Worm (Caenorhabditis elegans) whole organism, late embryonic: ENCODE measurements around the gene Y46G5A.7.

Experiments
- C38D4.7 ChIP-seq: fragments of 200-800 bp; sonication (Bioruptor generic); optimal IDR thresholded peaks from 2 replicates; lab custom pipeline; 2018; ENCODE audit warnings: mild to moderate bottlenecking, missing genetic modification characterization, moderate library complexity, missing compliant biosample characterization
- F13H6.1 ChIP-seq: sonication (generic microtip); optimal IDR thresholded peaks from 2 replicates; lab custom pipeline; 2016; ENCODE audit warnings: missing genetic modification characterization, missing compliant biosample characterization
- T23F11.4 ChIP-seq: fragments of 200-800 bp; sonication (Bioruptor generic); optimal IDR thresholded peaks from 2 replicates; lab custom pipeline; 2018; ENCODE audit warnings: mild to moderate bottlenecking, missing genetic modification characterization, missing compliant biosample characterization
- Y22D7AL.16 ChIP-seq: sonication (generic microtip); optimal IDR thresholded peaks from 2 replicates; lab custom pipeline; 2016; ENCODE audit warnings: missing genetic modification characterization, missing compliant biosample characterization
- ahr-1 ChIP-seq: sonication (generic microtip); optimal IDR thresholded peaks from 2 replicates; lab custom pipeline; 2016; ENCODE audit warnings: missing genetic modification characterization, missing compliant biosample characterization
- ama-1 ChIP-seq: fragments of 150-350 bp; optimal IDR thresholded peaks from 2 replicates; lab custom pipeline; 2014
- ceh-14 ChIP-seq: sonication (generic microtip); optimal IDR thresholded peaks from 2 replicates; lab custom pipeline; 2016; ENCODE audit warnings: missing genotype, missing genetic modification characterization, missing compliant biosample characterization
- ceh-18 ChIP-seq: sonication (generic microtip); optimal IDR thresholded peaks from 2 replicates; lab custom pipeline; 2016; ENCODE audit warnings: missing genetic modification characterization, missing compliant biosample characterization
- ceh-22 ChIP-seq: sonication (generic microtip); optimal IDR thresholded peaks from 2 replicates; lab custom pipeline; 2017; ENCODE audit warnings: missing biosample characterization, missing genetic modification characterization
- ceh-34 ChIP-seq: sonication (generic microtip); optimal IDR thresholded peaks from 2 replicates; lab custom pipeline; 2016; ENCODE audit warnings: mild to moderate bottlenecking, missing genetic modification characterization, missing compliant biosample characterization
- ceh-45 ChIP-seq: fragments of 200-800 bp; sonication (Bioruptor generic); IDR thresholded peaks from 2 replicates; pipeline ENCODE4 v1.3.6; 2022; ENCODE audit warnings: missing genetic modification reagents, missing genetic modification characterization, missing compliant biosample characterization
- ceh-48 ChIP-seq: sonication (generic microtip); optimal IDR thresholded peaks from 2 replicates; lab custom pipeline; 2016; ENCODE audit warnings: missing genetic modification characterization, inconsistent platforms, missing compliant biosample characterization
- ceh-6 ChIP-seq: fragments of 200-800 bp; sonication (Bioruptor generic); optimal IDR thresholded peaks from 2 replicates; lab custom pipeline; 2018; ENCODE audit warnings: mild to moderate bottlenecking, missing genetic modification characterization, missing compliant biosample characterization
- ceh-9 ChIP-seq: sonication (generic microtip); optimal IDR thresholded peaks from 2 replicates; lab custom pipeline; 2016; ENCODE audit warnings: mild to moderate bottlenecking, missing genetic modification characterization, inconsistent platforms, missing compliant biosample characterization
- che-1 ChIP-seq: sonication (generic microtip); optimal IDR thresholded peaks from 2 replicates; lab custom pipeline; 2016; ENCODE audit warnings: mild to moderate bottlenecking, missing genetic modification characterization, missing compliant biosample characterization
- dmd-4 ChIP-seq: sonication (generic microtip); optimal IDR thresholded peaks from 2 replicates; lab custom pipeline; 2016; ENCODE audit warnings: borderline replicate concordance, missing genetic modification characterization, missing compliant biosample characterization
- fkh-6 ChIP-seq: sonication (generic microtip); optimal IDR thresholded peaks from 2 replicates; lab custom pipeline; 2016; ENCODE audit warnings: missing genetic modification characterization, missing compliant biosample characterization
- hlh-15 ChIP-seq: sonication (generic microtip); optimal IDR thresholded peaks from 2 replicates; lab custom pipeline; 2016; ENCODE audit warnings: missing genetic modification characterization, missing compliant biosample characterization
- hlh-6 ChIP-seq: sonication (generic microtip); optimal IDR thresholded peaks from 2 replicates; lab custom pipeline; 2016; ENCODE audit warnings: missing genotype, missing genetic modification characterization, missing compliant biosample characterization
- hlh-8 ChIP-seq: sonication (generic microtip); optimal IDR thresholded peaks from 2 replicates; lab custom pipeline; 2016; ENCODE audit warnings: missing genotype, missing genetic modification characterization, missing compliant biosample characterization
- lim-6 ChIP-seq: sonication (generic microtip); optimal IDR thresholded peaks from 2 replicates; lab custom pipeline; 2016; ENCODE audit warnings: missing genetic modification characterization, missing compliant biosample characterization
- lin-11 ChIP-seq: fragments of 200-800 bp; sonication (Bioruptor generic); optimal IDR thresholded peaks from 2 replicates; lab custom pipeline; 2018; ENCODE audit warnings: mild to moderate bottlenecking, missing genetic modification characterization, missing compliant biosample characterization
- madf-2 ChIP-seq: sonication (generic microtip); optimal IDR thresholded peaks from 2 replicates; lab custom pipeline; 2017; ENCODE audit warnings: missing genetic modification characterization, missing compliant biosample characterization
- nfya-1 ChIP-seq: sonication (generic microtip); optimal IDR thresholded peaks from 2 replicates; lab custom pipeline; 2017; ENCODE audit warnings: missing genetic modification characterization, mild to moderate bottlenecking, missing compliant biosample characterization, antibody characterized with exemption, moderate library complexity
- nhr-11 ChIP-seq: fragments of 150-350 bp; optimal IDR thresholded peaks from 2 replicates; lab custom pipeline; 2014; ENCODE audit warnings: missing biosample characterization, missing genetic modification characterization
- npax-4 ChIP-seq: sonication (generic microtip); optimal IDR thresholded peaks from 2 replicates; lab custom pipeline; 2016; ENCODE audit warnings: missing genetic modification characterization, missing compliant biosample characterization
- pag-3 ChIP-seq: sonication (generic microtip); optimal IDR thresholded peaks from 2 replicates; lab custom pipeline; 2016; ENCODE audit warnings: missing compliant biosample characterization, missing genetic modification characterization, borderline replicate concordance
- pha-2 ChIP-seq: sonication (generic microtip); optimal IDR thresholded peaks from 2 replicates; lab custom pipeline; 2017; ENCODE audit warnings: mild to moderate bottlenecking, missing genetic modification characterization, missing compliant biosample characterization
- rnt-1 ChIP-seq: sonication (generic microtip); optimal IDR thresholded peaks from 2 replicates; lab custom pipeline; 2016; ENCODE audit warnings: missing genetic modification characterization, missing compliant biosample characterization
- sox-2 ChIP-seq: fragments of 200-800 bp; sonication (Bioruptor generic); IDR thresholded peaks from 2 replicates; pipeline ENCODE4 v1.3.6; 2022; ENCODE audit warnings: missing genetic modification reagents, missing genetic modification characterization, missing compliant biosample characterization
- syd-9 ChIP-seq: sonication (generic microtip); optimal IDR thresholded peaks from 2 replicates; lab custom pipeline; 2016; ENCODE audit warnings: mild to moderate bottlenecking, missing genetic modification characterization, moderate library complexity, missing compliant biosample characterization
- tbx-2 ChIP-seq: sonication (generic microtip); optimal IDR thresholded peaks from 2 replicates; lab custom pipeline; 2016; ENCODE audit warnings: missing genetic modification characterization, missing compliant biosample characterization
- unc-3 ChIP-seq, 2 experiments: fragments of 200-800 bp in 1 of 2; sonication (Bioruptor generic) in 1 of 2; sonication (generic microtip) in 1 of 2; conservative IDR thresholded peaks in 1 of 2; optimal IDR thresholded peaks in 1 of 2; 2 replicates each; pipeline versions ENCODE4 v1.3.6 to Lab custom; 2016 to 2022; ENCODE audit warnings: missing compliant biosample characterization in 2 of 2, missing genetic modification characterization in 2 of 2, missing genetic modification reagents in 1 of 2
- unc-42 ChIP-seq: sonication (generic microtip); optimal IDR thresholded peaks from 2 replicates; lab custom pipeline; 2016; ENCODE audit warnings: missing genotype, missing genetic modification characterization, missing compliant biosample characterization
- unc-55 ChIP-seq: sonication (generic microtip); optimal IDR thresholded peaks from 2 replicates; lab custom pipeline; 2017; ENCODE audit warnings: missing biosample characterization, missing genetic modification reagents, missing genetic modification characterization

Y46G5A.7 gene

DNA sequence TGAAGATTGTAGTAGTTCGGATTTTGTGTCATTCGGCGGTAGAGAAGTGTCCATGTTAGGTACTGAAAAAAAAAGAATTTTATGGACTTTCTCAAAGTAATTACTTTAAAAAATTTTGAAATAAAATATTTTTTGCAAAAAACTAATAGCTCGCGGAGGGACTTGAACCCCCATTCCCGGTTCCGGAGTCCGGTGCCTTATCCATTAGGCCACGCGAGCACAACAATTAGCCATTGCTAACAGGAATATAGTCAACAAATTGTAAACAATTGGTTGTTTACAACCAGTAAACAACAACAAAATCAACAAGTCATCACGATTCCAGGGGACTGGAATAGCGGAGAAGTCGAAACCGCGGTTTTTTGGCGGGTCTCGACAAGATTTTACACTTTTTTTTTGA is 27.5 kb downstream of the Y46G5A.7 start:
- TF ChIP-seq pha-2 (tag; lab: Kevin White, UChicago): no peak
- no peak for TF ChIP-seq syd-9 (tag; lab: Kevin White, UChicago)
- no peak for TF ChIP-seq ama-1 (lab: Kevin White, UChicago)
- no peak for TF ChIP-seq hlh-15 (tag; lab: Kevin White, UChicago)
- TF ChIP-seq tbx-2 (tag; lab: Kevin White, UChicago): no peak
- TF ChIP-seq C38D4.7 (GFP tag; lab: Kevin White, UChicago): no peak
- no peak for TF ChIP-seq ahr-1 (tag; lab: Kevin White, UChicago)
- TF ChIP-seq T23F11.4 (GFP tag; lab: Kevin White, UChicago): no peak
- TF ChIP-seq F13H6.1 (tag; lab: Kevin White, UChicago): no peak
- no peak for TF ChIP-seq ceh-48 (tag; lab: Kevin White, UChicago)

DNA sequence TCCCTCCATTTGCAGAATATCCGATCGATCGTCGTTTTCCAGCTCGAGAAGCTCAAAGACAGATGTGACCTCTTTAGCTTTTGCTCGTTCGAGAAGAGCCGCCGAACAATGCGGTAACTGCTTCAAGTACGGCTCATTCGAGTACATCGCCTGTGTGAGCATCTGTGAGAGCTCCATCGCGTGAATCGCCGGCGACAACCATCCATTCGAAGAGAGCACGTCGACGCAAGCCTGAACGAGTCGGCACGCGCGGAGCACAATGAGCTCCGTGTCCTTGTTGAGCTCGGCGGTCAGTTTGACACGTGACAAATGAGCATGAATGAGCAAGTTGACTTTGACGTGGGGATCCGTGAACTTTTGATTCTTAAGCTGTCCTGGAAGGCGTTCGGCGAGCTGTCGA is 28.3 kb downstream of the Y46G5A.7 start:
- TF ChIP-seq hlh-6 (tag; lab: Kevin White, UChicago) (peak; percentile 83), Y22D7AL.16 (tag; lab: Kevin White, UChicago) (no peak)

DNA sequence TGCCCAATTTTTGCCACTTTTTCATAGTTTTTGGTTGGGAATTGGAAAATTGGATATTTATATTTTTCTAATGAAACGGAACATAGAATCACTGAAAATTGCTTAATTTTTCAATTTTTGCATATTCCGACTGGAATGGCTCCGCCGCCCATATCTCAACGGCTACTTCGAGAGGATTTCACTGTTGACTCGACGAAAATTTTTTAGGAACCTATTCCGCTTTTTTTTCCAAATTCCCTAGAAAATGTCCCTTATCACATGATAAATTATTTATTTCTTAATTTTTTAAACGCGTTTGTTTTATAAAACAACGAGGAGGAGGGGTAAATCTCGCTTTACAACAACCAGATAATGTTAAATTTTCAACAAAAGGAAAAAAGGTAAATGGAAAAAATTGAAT is 29.4 kb downstream of the Y46G5A.7 start:
- TF ChIP-seq rnt-1 (tag; lab: Kevin White, UChicago) (no peak), ceh-45 (GFP tag; lab: Robert Waterston, UW) (no peak), fkh-6 (tag; lab: Kevin White, UChicago) (no peak), che-1 (tag; lab: Kevin White, UChicago) (no peak), F13H6.1 (tag; lab: Kevin White, UChicago) (no peak), nhr-11 (no peak), hlh-8 (tag; lab: Kevin White, UChicago) (no peak), unc-55 (no peak), ceh-6 (GFP tag; lab: Kevin White, UChicago) (no peak), dmd-4 (tag; lab: Kevin White, UChicago) (no peak), ceh-22 (no peak), ceh-18 (tag; lab: Kevin White, UChicago) (no peak), lim-6 (no peak), unc-3 (GFP tag; conservative IDR thresholded peaks at IDR 0.05; lab: Robert Waterston, UW) (no peak), unc-3 (tag; optimal IDR thresholded peaks at IDR 0.05; lab: Kevin White, UChicago) (no peak), sox-2 (GFP tag; lab: Robert Waterston, UW) (no peak), ceh-9 (no peak), ceh-14 (no peak), C38D4.7 (GFP tag; lab: Kevin White, UChicago) (no peak), npax-4 (no peak)

DNA sequence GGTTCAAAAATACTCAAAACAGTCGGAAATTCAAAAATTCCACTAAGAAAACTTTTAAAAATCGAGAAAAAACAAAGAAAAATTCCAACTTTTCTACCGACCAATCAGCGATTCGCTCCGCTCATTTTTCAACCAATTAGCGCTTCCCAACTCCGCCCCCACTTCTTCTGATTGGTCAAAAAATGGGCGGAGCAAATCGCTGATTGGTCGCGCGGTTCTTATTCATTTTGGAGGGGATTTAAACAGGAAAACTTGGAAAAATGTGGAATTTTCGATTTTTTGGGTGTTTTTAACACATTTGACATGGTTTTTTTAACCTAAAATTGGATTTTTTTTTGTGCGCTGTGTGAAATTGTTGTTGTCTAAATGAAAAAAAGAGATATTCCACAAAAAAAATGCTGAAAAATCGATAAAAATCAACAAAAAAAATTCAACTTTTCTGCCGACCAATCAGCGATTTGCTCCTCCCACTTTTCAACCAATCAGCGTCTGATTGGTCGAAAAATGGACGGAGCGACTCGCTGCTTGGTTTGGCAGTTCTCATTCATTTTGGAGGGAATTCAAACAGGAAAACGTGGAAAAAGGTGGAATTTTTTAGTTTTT is 33.3 kb downstream of the Y46G5A.7 start:
- TF ChIP-seq unc-42 (tag; lab: Kevin White, UChicago) (no peak), nfya-1 (tag; lab: Kevin White, UChicago) (peak; percentile 90), dmd-4 (tag; lab: Kevin White, UChicago) (no peak), F13H6.1 (tag; lab: Kevin White, UChicago) (no peak), T23F11.4 (GFP tag; lab: Kevin White, UChicago) (no peak), pag-3 (no peak), tbx-2 (tag; lab: Kevin White, UChicago) (no peak)

DNA sequence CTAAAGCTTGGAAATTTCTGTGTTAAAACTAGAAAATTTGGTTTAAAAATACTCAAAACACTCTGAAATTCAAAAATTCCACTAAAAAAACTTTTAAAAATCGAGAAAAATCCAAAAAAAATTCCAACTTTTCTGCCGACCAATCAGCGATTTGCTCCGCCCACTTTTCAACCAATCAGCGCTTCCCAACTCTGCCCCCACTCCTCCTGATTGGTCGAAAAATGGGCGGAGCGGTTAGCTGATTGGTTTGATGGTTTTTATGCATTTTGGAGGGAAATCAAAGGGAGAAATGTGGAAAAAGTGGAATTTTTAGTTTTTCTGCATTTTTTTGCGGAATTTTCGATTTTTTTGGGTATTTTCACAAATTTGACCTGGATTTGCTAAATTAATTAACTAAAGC is 34.1 kb downstream of the Y46G5A.7 start:
- TF ChIP-seq ceh-34 (tag; lab: Kevin White, UChicago) (no peak), lin-11 (tag; lab: Kevin White, UChicago) (no peak), ceh-48 (tag; lab: Kevin White, UChicago) (no peak), nfya-1 (tag; lab: Kevin White, UChicago) (peak; percentile 96), madf-2 (no peak)
